Worm (Caenorhabditis elegans) whole organism, young adult: ENCODE data around the gene R07G3.7.

Experiments used
- B0336.3 ChIP-seq: fragments of 200-800 bp; sonication (Bioruptor generic); IDR thresholded peaks from 2 replicates; pipeline ENCODE4 v1.3.6; 2022; ENCODE audit warnings: missing genetic modification characterization, missing compliant biosample characterization
- F23B12.7 ChIP-seq: sonication (generic microtip); optimal IDR thresholded peaks from 2 replicates; lab custom pipeline; 2017; ENCODE audit warnings: missing genetic modification characterization, mild to moderate bottlenecking, missing compliant biosample characterization, antibody characterized with exemption, moderate library complexity; ENCODE audit not compliant: insufficient read depth
- F49E8.2 ChIP-seq: sonication (generic microtip); optimal IDR thresholded peaks from 3 replicates; lab custom pipeline; 2017; ENCODE audit warnings: missing genetic modification characterization, mild to moderate bottlenecking, missing compliant biosample characterization, antibody characterized with exemption, moderate library complexity; ENCODE audit not compliant: insufficient read depth
- ama-1 ChIP-seq, 3 experiments: fragments of 150-350 bp in 1 of 3; sonication (generic microtip) in 2 of 3; optimal IDR thresholded peaks; 2 replicates each; lab custom pipeline; 2014 to 2018; ENCODE audit warnings: missing biosample characterization in 2 of 3, missing genetic modification characterization in 2 of 3, missing genetic modification reagents in 2 of 3
- attf-6 ChIP-seq: fragments of 200-800 bp; sonication (Bioruptor generic); IDR thresholded peaks from 2 replicates; pipeline ENCODE4 v1.3.6; 2022; ENCODE audit warnings: missing genetic modification reagents, missing genetic modification characterization, missing compliant biosample characterization
- bed-1 ChIP-seq: fragments of 200-800 bp; sonication (Bioruptor generic); IDR thresholded peaks from 2 replicates; pipeline ENCODE4 v1.3.6; 2022; ENCODE audit warnings: missing genetic modification reagents, missing genetic modification characterization, missing compliant biosample characterization
- ets-4 ChIP-seq: fragments of 200-800 bp; sonication (Bioruptor generic); optimal IDR thresholded peaks from 2 replicates; lab custom pipeline; 2018; ENCODE audit warnings: mild to moderate bottlenecking, missing genetic modification characterization, missing compliant biosample characterization
- fkh-3 ChIP-seq: sonication (generic microtip); optimal IDR thresholded peaks from 2 replicates; lab custom pipeline; 2016; ENCODE audit warnings: mild to moderate bottlenecking, missing genetic modification characterization, missing compliant biosample characterization
- snpc-3.4 ChIP-seq: sonication (generic microtip); optimal IDR thresholded peaks from 2 replicates; lab custom pipeline; 2017; ENCODE audit warnings: missing genetic modification characterization, mild to moderate bottlenecking, missing compliant biosample characterization, antibody characterized with exemption, moderate library complexity, missing genotype, missing genetic modification reagents
- snpc-4 ChIP-seq, 5 experiments: fragments of 150-350 bp in 1 of 5; sonication (generic microtip) in 4 of 5; optimal IDR thresholded peaks; 2 replicates each; lab custom pipeline; 2014 to 2018; ENCODE audit warnings: missing genetic modification characterization in 5 of 5, missing biosample characterization in 3 of 5, antibody characterized with exemption in 2 of 5, mild to moderate bottlenecking in 2 of 5, missing compliant biosample characterization in 2 of 5, missing genotype in 2 of 5, moderate library complexity in 2 of 5, missing genetic modification reagents in 1 of 5
- unc-62 ChIP-seq: fragments of 150-350 bp; optimal IDR thresholded peaks from 2 replicates; lab custom pipeline; 2014; ENCODE audit warnings: missing biosample characterization, missing genetic modification reagents, missing genetic modification characterization
- zfh-2 ChIP-seq: fragments of 200-800 bp; sonication (Bioruptor generic); conservative IDR thresholded peaks from 2 replicates; pipeline ENCODE4 v1.3.6; 2022; ENCODE audit warnings: missing genetic modification reagents, missing genetic modification characterization, missing compliant biosample characterization

DNA sequence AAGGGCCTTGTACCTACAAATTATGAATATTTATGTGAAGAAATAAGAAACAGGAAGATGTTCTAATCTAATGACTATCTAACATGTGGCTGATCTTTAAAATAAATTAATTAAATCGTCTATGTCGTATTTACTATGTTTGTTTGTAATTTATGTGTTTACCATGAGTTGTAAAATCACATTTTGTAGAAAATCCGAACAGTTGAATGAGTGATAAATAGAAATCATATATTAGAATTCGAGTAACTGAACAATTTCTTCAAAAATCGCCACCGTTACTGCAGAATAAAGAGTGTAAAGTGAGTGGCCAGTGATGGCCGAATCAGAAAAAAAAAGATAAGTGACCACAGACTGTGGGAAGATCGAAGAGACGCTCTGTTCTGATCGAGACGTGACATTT is 16.5 kb upstream of the R07G3.7 start:
- no peak for TF ChIP-seq zfh-2 (GFP tag; lab: Robert Waterston, UW)
- no peak for TF ChIP-seq unc-62
- no peak for TF ChIP-seq fkh-3
- no peak for TF ChIP-seq ets-4
- no peak for TF ChIP-seq B0336.3 (GFP tag; lab: Robert Waterston, UW)
- no peak for TF ChIP-seq snpc-4 (GFP tag; optimal IDR thresholded peaks at IDR 0.05; lab: Kevin White, UChicago)
- no peak for TF ChIP-seq snpc-4 (tag; optimal IDR thresholded peaks at IDR 0.05; lab: Kevin White, UChicago)
- TF ChIP-seq F49E8.2 = no peak
- no peak for TF ChIP-seq bed-1
- TF ChIP-seq snpc-3.4 (tag; lab: Kevin White, UChicago) = no peak
- no peak for TF ChIP-seq attf-6 (GFP tag; lab: Robert Waterston, UW)
- no peak for TF ChIP-seq ama-1 (optimal IDR thresholded peaks at IDR 0.05; lab: Kevin White, UChicago)
- TF ChIP-seq ama-1 (GFP tag; optimal IDR thresholded peaks at IDR 0.05; lab: Kevin White, UChicago) = no peak
- TF ChIP-seq F23B12.7 (tag; lab: Kevin White, UChicago) = no peak
